Worm (Caenorhabditis elegans): Measurements from ENCODE around the gene daf-19.
A peak's percentile ranks its signal among the peaks of the same experiment; 100 is the strongest.

daf-19 gene

ce11 chrII:10122465-10122864 lies 46.7 kb downstream of the daf-19 start, which contains the start of gene F27E5.7:
Gene F27E5.7 (plus strand): TSS chrII:10122765.
- TF ChIP-seq pqm-1 (tag; optimal IDR thresholded peaks at IDR 0.05) (no peak), fkh-10 (GFP tag; optimal IDR thresholded peaks at IDR 0.05) (no peak), jun-1 (tag; optimal IDR thresholded peaks at IDR 0.05) (no peak), tlp-1 (tag; optimal IDR thresholded peaks at IDR 0.05) (no peak), hlh-4 (tag; optimal IDR thresholded peaks at IDR 0.05) (no peak), hpl-2 (GFP tag; optimal IDR thresholded peaks at IDR 0.05) (no peak), irx-1 (tag; optimal IDR thresholded peaks at IDR 0.05) (no peak), egl-27 (tag; optimal IDR thresholded peaks at IDR 0.05) (no peak), nhr-84 (tag; optimal IDR thresholded peaks at IDR 0.05) (no peak), ets-5 (GFP tag; IDR thresholded peaks at IDR 0.05) (no peak), ztf-11 (tag; optimal IDR thresholded peaks at IDR 0.05) (no peak)

- TF ChIP-seq ceh-82 (tag; optimal IDR thresholded peaks at IDR 0.05): no peak
- no peak for TF ChIP-seq fos-1 (tag; optimal IDR thresholded peaks at IDR 0.05)
- no peak for TF ChIP-seq lin-13 (GFP tag; optimal IDR thresholded peaks at IDR 0.05)
- TF ChIP-seq efl-1 (optimal IDR thresholded peaks at IDR 0.05): no peak
- TF ChIP-seq efl-1 (GFP tag; optimal IDR thresholded peaks at IDR 0.05 in 1 of 2): no peak
- TF ChIP-seq nhr-90 (tag; optimal IDR thresholded peaks at IDR 0.05; ENCODE audit: poor library complexity): no peak
- TF ChIP-seq fkh-4 (tag; optimal IDR thresholded peaks at IDR 0.05; ENCODE audit: borderline replicate concordance): no peak
- TF ChIP-seq sptf-1 (tag; optimal IDR thresholded peaks at IDR 0.05): no peak
- no peak for TF ChIP-seq pax-3 (tag; optimal IDR thresholded peaks at IDR 0.05)
- TF ChIP-seq sup-37 (GFP tag; optimal IDR thresholded peaks at IDR 0.05): no peak
- no peak for TF ChIP-seq ztf-4 (tag; optimal IDR thresholded peaks at IDR 0.05)
- no peak for TF ChIP-seq hpl-2 (GFP tag; optimal IDR thresholded peaks at IDR 0.05)
These were observed 47.4 kb downstream of the daf-19 start, which contains the start of gene lov-1 for ce11 chrII:10121725-10122124. Gene lov-1 (minus strand): TSS chrII:10121825.

- TF ChIP-seq lin-14 (GFP tag; optimal IDR thresholded peaks at IDR 0.05): no peak
- no peak for TF ChIP-seq egl-27 (tag; optimal IDR thresholded peaks at IDR 0.05)
- TF ChIP-seq jun-1 (tag; optimal IDR thresholded peaks at IDR 0.05): no peak
- TF ChIP-seq ceh-82 (tag; optimal IDR thresholded peaks at IDR 0.05): no peak
- TF ChIP-seq lin-13 (GFP tag; optimal IDR thresholded peaks at IDR 0.05): no peak
- no peak for TF ChIP-seq irx-1 (tag; optimal IDR thresholded peaks at IDR 0.05)
- TF ChIP-seq nhr-12 (tag; optimal IDR thresholded peaks at IDR 0.05): no peak
- no peak for TF ChIP-seq alr-1 (tag; optimal IDR thresholded peaks at IDR 0.05; ENCODE audit: borderline replicate concordance)
- no peak for TF ChIP-seq rnt-1 (tag; optimal IDR thresholded peaks at IDR 0.05)
- TF ChIP-seq aha-1 (tag; optimal IDR thresholded peaks at IDR 0.05): no peak
- no peak for TF ChIP-seq ama-1 (optimal IDR thresholded peaks at IDR 0.05)
- no peak for TF ChIP-seq unc-98 (GFP tag; IDR thresholded peaks at IDR 0.05)
- no peak for TF ChIP-seq dsc-1 (tag; optimal IDR thresholded peaks at IDR 0.05)
- no peak for TF ChIP-seq F16B12.6 (tag; optimal IDR thresholded peaks at IDR 0.05)
- no peak for TF ChIP-seq nhr-11 (tag; optimal IDR thresholded peaks at IDR 0.05)
These were observed 52.5 kb downstream of the daf-19 start for ce11 chrII:10116690-10117089.

- no peak for TF ChIP-seq xbp-1 (tag; optimal IDR thresholded peaks at IDR 0.05)
- no peak for TF ChIP-seq hpl-2 (GFP tag; optimal IDR thresholded peaks at IDR 0.05)
- no peak for TF ChIP-seq efl-1 (optimal IDR thresholded peaks at IDR 0.05)
- peak in 1 of 2 experiments; percentile 82 for TF ChIP-seq efl-1 (GFP tag; optimal IDR thresholded peaks at IDR 0.05 in 1 of 2)
These were observed 60.8 kb downstream of the daf-19 start, which contains the start of the genes ZK945.7 and ZK945.8 for ce11 chrII:10108377-10108776. Gene ZK945.7 (minus strand): TSS chrII:10108477. Gene ZK945.8 (plus strand): TSS chrII:10108651.

Measured in whole organism, L1 larva.